Worm (Caenorhabditis elegans) whole organism, L3 larva: Measurements from ENCODE around the gene sulp-8.

Experiments
- R02D3.7 ChIP-seq: fragments of 150-350 bp; optimal IDR thresholded peaks from 2 replicates; lab custom pipeline; 2014; ENCODE audit warnings: missing biosample characterization, missing genetic modification characterization
- aly-2 ChIP-seq: fragments of 150-350 bp; optimal IDR thresholded peaks from 2 replicates; lab custom pipeline; 2014; ENCODE audit warnings: missing biosample characterization, missing genetic modification characterization
- ceh-16 ChIP-seq: sonication (generic microtip); optimal IDR thresholded peaks from 2 replicates; lab custom pipeline; 2017; ENCODE audit warnings: missing biosample characterization, missing genetic modification characterization
- ceh-28 ChIP-seq: fragments of 150-350 bp; optimal IDR thresholded peaks from 2 replicates; lab custom pipeline; 2014; ENCODE audit warnings: missing biosample characterization, missing genetic modification reagents, missing genetic modification characterization
- egl-27 ChIP-seq: sonication (generic microtip); optimal IDR thresholded peaks from 4 replicates; lab custom pipeline; 2017; ENCODE audit warnings: missing biosample characterization, missing genetic modification reagents, missing genetic modification characterization
- elt-1 ChIP-seq: fragments of 150-350 bp; optimal IDR thresholded peaks from 2 replicates; lab custom pipeline; 2014; ENCODE audit warnings: missing biosample characterization, missing genetic modification characterization
- elt-2 ChIP-seq: sonication (generic microtip); optimal IDR thresholded peaks from 2 replicates; lab custom pipeline; 2016; ENCODE audit warnings: missing genetic modification reagents, mild to moderate bottlenecking, missing genetic modification characterization, missing compliant biosample characterization
- elt-3 ChIP-seq, 3 experiments: fragments of 150-350 bp in 1 of 3; sonication (generic microtip) in 2 of 3; optimal IDR thresholded peaks; 2 replicates in 2 of 3; 4 replicates in 1 of 3; lab custom pipeline; 2014 to 2017; ENCODE audit warnings: missing biosample characterization in 3 of 3, missing genetic modification characterization in 3 of 3
- eor-1 ChIP-seq, 2 experiments: fragments of 150-350 bp; optimal IDR thresholded peaks; 2 replicates each; lab custom pipeline; 2014 to 2018; ENCODE audit warnings: missing biosample characterization in 2 of 2, missing genetic modification characterization in 2 of 2
- fkh-10 ChIP-seq: sonication (generic microtip); optimal IDR thresholded peaks from 2 replicates; lab custom pipeline; 2017; ENCODE audit warnings: missing biosample characterization, missing genetic modification reagents, missing genetic modification characterization
- fkh-2 ChIP-seq: fragments of 150-350 bp; optimal IDR thresholded peaks from 2 replicates; lab custom pipeline; 2014; ENCODE audit warnings: missing biosample characterization, missing genetic modification reagents, missing genetic modification characterization
- fos-1 ChIP-seq: fragments of 150-350 bp; optimal IDR thresholded peaks from 2 replicates; lab custom pipeline; 2014; ENCODE audit warnings: missing biosample characterization, missing genetic modification characterization
- hmg-11 ChIP-seq: sonication (generic microtip); optimal IDR thresholded peaks from 2 replicates; lab custom pipeline; 2016; ENCODE audit warnings: missing genetic modification characterization, missing compliant biosample characterization
- jun-1 ChIP-seq: fragments of 150-350 bp; optimal IDR thresholded peaks from 2 replicates; lab custom pipeline; 2014; ENCODE audit warnings: missing biosample characterization, missing genetic modification reagents, missing genetic modification characterization
- lin-15B ChIP-seq: fragments of 150-350 bp; optimal IDR thresholded peaks from 2 replicates; lab custom pipeline; 2014; ENCODE audit warnings: missing biosample characterization, missing genetic modification characterization
- lin-39 ChIP-seq: fragments of 150-350 bp; optimal IDR thresholded peaks from 2 replicates; lab custom pipeline; 2018; ENCODE audit warnings: missing biosample characterization, missing genetic modification reagents, missing genetic modification characterization
- nfya-1 ChIP-seq: sonication (generic microtip); optimal IDR thresholded peaks from 2 replicates; lab custom pipeline; 2017; ENCODE audit warnings: missing genetic modification characterization, mild to moderate bottlenecking, missing compliant biosample characterization, antibody characterized with exemption, moderate library complexity; ENCODE audit not compliant: insufficient read depth
- nhr-11 ChIP-seq: fragments of 150-350 bp; optimal IDR thresholded peaks from 2 replicates; lab custom pipeline; 2014; ENCODE audit warnings: missing biosample characterization, missing genetic modification characterization
- nhr-23 ChIP-seq: fragments of 150-350 bp; optimal IDR thresholded peaks from 2 replicates; lab custom pipeline; 2014; ENCODE audit warnings: missing biosample characterization, missing genetic modification reagents, missing genetic modification characterization
- nhr-237 ChIP-seq: fragments of 150-350 bp; optimal IDR thresholded peaks from 2 replicates; lab custom pipeline; 2014; ENCODE audit warnings: missing biosample characterization, missing genetic modification characterization
- nhr-25 ChIP-seq: sonication (generic microtip); optimal IDR thresholded peaks from 2 replicates; lab custom pipeline; 2017; ENCODE audit warnings: missing biosample characterization, missing genetic modification characterization
- nhr-77 ChIP-seq: fragments of 150-350 bp; optimal IDR thresholded peaks from 2 replicates; lab custom pipeline; 2014; ENCODE audit warnings: missing biosample characterization, missing genetic modification characterization
- pha-4 ChIP-seq: fragments of 150-350 bp; optimal IDR thresholded peaks from 2 replicates; lab custom pipeline; 2014; ENCODE audit warnings: missing biosample characterization, missing genetic modification reagents, missing genetic modification characterization
- pqm-1 ChIP-seq: fragments of 150-350 bp; optimal IDR thresholded peaks from 2 replicates; lab custom pipeline; 2017; ENCODE audit warnings: missing biosample characterization, missing genetic modification characterization, inconsistent platforms
- sea-2 ChIP-seq: fragments of 150-350 bp; sonication (generic microtip); optimal IDR thresholded peaks from 4 replicates; lab custom pipeline; 2014; ENCODE audit warnings: missing biosample characterization, missing genetic modification reagents, missing genetic modification characterization
- skn-1 ChIP-seq: fragments of 150-350 bp; optimal IDR thresholded peaks from 2 replicates; lab custom pipeline; 2014; ENCODE audit warnings: missing biosample characterization, missing genetic modification characterization
- snpc-4 ChIP-seq: fragments of 150-350 bp; optimal IDR thresholded peaks from 2 replicates; lab custom pipeline; 2014; ENCODE audit warnings: missing biosample characterization, missing genetic modification characterization
- tbx-2 ChIP-seq: sonication (generic microtip); optimal IDR thresholded peaks from 2 replicates; lab custom pipeline; 2016; ENCODE audit warnings: mild to moderate bottlenecking, missing genetic modification characterization, missing compliant biosample characterization
- unc-62 ChIP-seq: fragments of 150-350 bp; sonication (generic microtip); optimal IDR thresholded peaks from 4 replicates; lab custom pipeline; 2014; ENCODE audit warnings: missing biosample characterization, missing genetic modification reagents, missing genetic modification characterization
- zag-1 ChIP-seq: fragments of 150-350 bp; optimal IDR thresholded peaks from 2 replicates; lab custom pipeline; 2014; ENCODE audit warnings: missing biosample characterization, missing genetic modification characterization
- ztf-11 ChIP-seq: fragments of 150-350 bp; optimal IDR thresholded peaks from 2 replicates; lab custom pipeline; 2014; ENCODE audit warnings: missing biosample characterization, missing genetic modification characterization
- ztf-4 ChIP-seq: fragments of 150-350 bp; optimal IDR thresholded peaks from 2 replicates; lab custom pipeline; 2014; ENCODE audit warnings: missing biosample characterization, missing genetic modification characterization

The sulp-8 gene

ce11 chrV:9651294-9651693 is 22.2 kb downstream of the sulp-8 start, which contains the start of gene T06E4.21:
Gene T06E4.21 (plus strand): TSS chrV:9651594.
- TF ChIP-seq pha-4: no peak

- TF ChIP-seq elt-3 (tag; optimal IDR thresholded peaks at IDR 0.05; lab: Kevin White, UChicago): no peak
- TF ChIP-seq pqm-1 (tag; lab: Kevin White, UChicago): no peak
- no peak for TF ChIP-seq lin-39 (tag; lab: Kevin White, UChicago)
- no peak for TF ChIP-seq zag-1 (tag; lab: Kevin White, UChicago)
- TF ChIP-seq fos-1 (tag; lab: Kevin White, UChicago): no peak
- no peak for TF ChIP-seq nhr-11
- TF ChIP-seq hmg-11: no peak
- no peak for TF ChIP-seq pha-4
- no peak for TF ChIP-seq tbx-2 (tag; lab: Kevin White, UChicago)
- no peak for TF ChIP-seq elt-1
- TF ChIP-seq skn-1 (tag; lab: Kevin White, UChicago): no peak
- TF ChIP-seq R02D3.7 (tag; lab: Kevin White, UChicago): no peak
- TF ChIP-seq sea-2 (GFP tag; lab: Kevin White, UChicago): no peak
- TF ChIP-seq fkh-10 (GFP tag; lab: Kevin White, UChicago): no peak
- no peak for TF ChIP-seq nhr-23 (tag; lab: Kevin White, UChicago)
Observed at ce11 chrV:9645507-9645906, 28.0 kb downstream of the sulp-8 start, which contains the start of the genes atl-1 and hcp-2. Gene atl-1 (minus strand): TSS chrV:9645595. Gene hcp-2 (plus strand): TSS chrV:9645859.

ce11 chrV:9633313-9633712 is 40.2 kb downstream of the sulp-8 start, which contains the start of gene col-147:
Gene col-147 (minus strand): TSS chrV:9633338.
- TF ChIP-seq fos-1 (tag; lab: Kevin White, UChicago) (no peak), nhr-23 (tag; lab: Kevin White, UChicago) (peak; percentile 44), nhr-25 (tag; lab: Kevin White, UChicago) (peak; percentile 39), zag-1 (tag; lab: Kevin White, UChicago) (no peak), nfya-1 (tag; lab: Kevin White, UChicago) (no peak), elt-1 (no peak), ceh-16 (tag; lab: Kevin White, UChicago) (no peak), fkh-2 (tag; lab: Kevin White, UChicago) (no peak), ztf-4 (tag; lab: Kevin White, UChicago) (no peak), ztf-11 (tag; lab: Kevin White, UChicago) (no peak)
- TF ChIP-seq, all 47 proteins: peak for 2

- TF ChIP-seq zag-1 (tag; lab: Kevin White, UChicago) (no peak), nfya-1 (tag; lab: Kevin White, UChicago) (no peak), ceh-28 (tag; lab: Kevin White, UChicago) (no peak), nhr-77 (no peak), unc-62 (GFP tag; lab: Kevin White, UChicago) (no peak), ztf-4 (tag; lab: Kevin White, UChicago) (no peak), nhr-23 (tag; lab: Kevin White, UChicago) (no peak), eor-1 (tag; optimal IDR thresholded peaks at IDR 0.05; lab: Kevin White, UChicago) (no peak), snpc-4 (tag; lab: Kevin White, UChicago) (no peak), elt-2 (no peak), fkh-2 (tag; lab: Kevin White, UChicago) (no peak)
Observed at ce11 chrV:9632348-9632747, 41.1 kb downstream of the sulp-8 start.

- TF ChIP-seq elt-3 (tag; optimal IDR thresholded peaks at IDR 0.05; lab: Kevin White, UChicago) (no peak), nhr-77 (no peak), egl-27 (tag; lab: Kevin White, UChicago) (no peak), elt-1 (no peak), ceh-16 (tag; lab: Kevin White, UChicago) (no peak), sea-2 (GFP tag; lab: Kevin White, UChicago) (no peak), aly-2 (tag; lab: Kevin White, UChicago) (no peak), fkh-2 (tag; lab: Kevin White, UChicago) (no peak), nhr-237 (tag; lab: Kevin White, UChicago) (no peak), nhr-25 (tag; lab: Kevin White, UChicago) (no peak), unc-62 (GFP tag; lab: Kevin White, UChicago) (no peak), snpc-4 (tag; lab: Kevin White, UChicago) (no peak), fkh-10 (GFP tag; lab: Kevin White, UChicago) (no peak), jun-1 (tag; lab: Kevin White, UChicago) (no peak), lin-15B (tag; lab: Kevin White, UChicago) (no peak)
Observed at ce11 chrV:9630944-9631343, 42.5 kb downstream of the sulp-8 start, which contains the start of gene T06E4.5. Gene T06E4.5 (plus strand): TSS chrV:9631244.
